Fruit fly (Drosophila melanogaster) whole organism, wandering third instar larva: ENCODE measurements around the gene RluA-2.

Experiments used
- Abd-B ChIP-seq: fragments of >200 bp; optimal IDR thresholded peaks from 2 replicates; lab custom pipeline; 2017; ENCODE audit warnings: missing biosample characterization, missing genetic modification characterization
- CG32264 ChIP-seq: fragments of 200-800 bp; sonication (Bioruptor generic); optimal IDR thresholded peaks from 2 replicates; lab custom pipeline; 2016; ENCODE audit warnings: missing biosample characterization, missing genetic modification characterization
- CG9705 ChIP-seq: fragments of 200-800 bp; sonication (Bioruptor generic); optimal IDR thresholded peaks from 2 replicates; lab custom pipeline; 2018; ENCODE audit warnings: missing biosample characterization, mild to moderate bottlenecking, missing genetic modification characterization
- CrebA ChIP-seq: fragments of 200-800 bp; sonication (Bioruptor generic); optimal IDR thresholded peaks from 2 replicates; lab custom pipeline; 2016; ENCODE audit warnings: missing biosample characterization, mild to moderate bottlenecking, missing genetic modification characterization, borderline replicate concordance
- Dfd ChIP-seq: fragments of >200 bp; optimal IDR thresholded peaks from 2 replicates; lab custom pipeline; 2017; ENCODE audit warnings: missing biosample characterization, missing genetic modification characterization
- Dif ChIP-seq: fragments of 200-275, 200-300 bp; sonication (Bioruptor generic); optimal IDR thresholded peaks from 2 replicates; lab custom pipeline; 2018; ENCODE audit warnings: missing biosample characterization, missing genetic modification characterization; ENCODE audit not compliant: partially characterized antibody
- GATAd ChIP-seq: sonication (Bioruptor generic); optimal IDR thresholded peaks from 2 replicates; lab custom pipeline; 2016; ENCODE audit warnings: missing biosample characterization, missing genetic modification characterization
- HLH106 ChIP-seq: fragments of 200-800 bp; optimal IDR thresholded peaks from 3 replicates; lab custom pipeline; 2019; ENCODE audit warnings: missing biosample characterization, mild to moderate bottlenecking, missing genetic modification characterization, moderate library complexity
- Hnf4 ChIP-seq: fragments of 200-800 bp; sonication (Bioruptor generic); optimal IDR thresholded peaks from 2 replicates; lab custom pipeline; 2016; ENCODE audit warnings: missing biosample characterization, mild to moderate bottlenecking, missing genetic modification characterization
- Hr78 ChIP-seq: fragments of >200 bp; optimal IDR thresholded peaks from 2 replicates; lab custom pipeline; 2017; ENCODE audit warnings: missing biosample characterization, missing genetic modification characterization
- Hr83 ChIP-seq: fragments of 200-300 bp; sonication (Bioruptor generic); optimal IDR thresholded peaks from 2 replicates; lab custom pipeline; 2016; ENCODE audit warnings: missing biosample characterization, mild to moderate bottlenecking, missing genetic modification characterization, moderate library complexity; ENCODE audit not compliant: poor library complexity, severe bottlenecking
- Jra ChIP-seq: sonication (Bioruptor generic); optimal IDR thresholded peaks from 2 replicates; lab custom pipeline; 2016; ENCODE audit warnings: missing biosample characterization, missing genetic modification characterization
- Mio ChIP-seq: sonication (Bioruptor generic); optimal IDR thresholded peaks from 2 replicates; lab custom pipeline; 2016; ENCODE audit warnings: missing biosample characterization, missing genetic modification characterization
- Myc ChIP-seq: fragments of >200 bp; optimal IDR thresholded peaks from 2 replicates; lab custom pipeline; 2017
- N ChIP-seq: fragments of >200 bp; optimal IDR thresholded peaks from 2 replicates; lab custom pipeline; 2018; ENCODE audit warnings: missing biosample characterization, missing external identifiers, missing genetic modification characterization
- OdsH ChIP-seq: fragments of 200-800 bp; sonication (Bioruptor generic); optimal IDR thresholded peaks from 2 replicates; lab custom pipeline; 2016; ENCODE audit warnings: missing biosample characterization, mild to moderate bottlenecking, missing genetic modification characterization
- Rel ChIP-seq, 2 experiments: fragments of 200-800 bp; sonication (Bioruptor generic) in 1 of 2; optimal IDR thresholded peaks; 2 replicates in 1 of 2; 3 replicates in 1 of 2; lab custom pipeline; 2016 to 2019; ENCODE audit warnings: mild to moderate bottlenecking in 2 of 2, missing biosample characterization in 2 of 2, missing genetic modification characterization in 2 of 2, moderate library complexity in 1 of 2
- Sp1 ChIP-seq: fragments of 200-800 bp; sonication (Bioruptor generic); optimal IDR thresholded peaks from 3 replicates; lab custom pipeline; 2019; ENCODE audit warnings: missing biosample characterization, mild to moderate bottlenecking, missing genetic modification characterization, moderate library complexity
- Vsx2 ChIP-seq: fragments of 200-300, 225-300 bp; sonication (Bioruptor generic); optimal IDR thresholded peaks from 2 replicates; lab custom pipeline; 2018; ENCODE audit warnings: missing biosample characterization, missing genetic modification characterization; ENCODE audit not compliant: partially characterized antibody
- br ChIP-seq: fragments of 200-800 bp; sonication (Bioruptor generic); optimal IDR thresholded peaks from 2 replicates; lab custom pipeline; 2016; ENCODE audit warnings: missing biosample characterization, missing genetic modification characterization
- brk ChIP-seq: fragments of 200-800 bp; sonication (Bioruptor generic); optimal IDR thresholded peaks from 2 replicates; lab custom pipeline; 2016; ENCODE audit warnings: missing biosample characterization, mild to moderate bottlenecking, missing genetic modification characterization
- dl ChIP-seq, 2 experiments: fragments of 175-275, 200-275 bp in 1 of 2; fragments of 200-275 bp in 1 of 2; sonication (Bioruptor generic); optimal IDR thresholded peaks; lab custom pipeline; 2018; ENCODE audit warnings: mild to moderate bottlenecking in 2 of 2, missing biosample characterization in 2 of 2, missing genetic modification characterization in 2 of 2, moderate library complexity in 2 of 2; ENCODE audit not compliant: partially characterized antibody in 2 of 2, insufficient read depth in 1 of 2
- dmrt93B ChIP-seq: fragments of 200-800 bp; sonication (Bioruptor generic); optimal IDR thresholded peaks from 2 replicates; lab custom pipeline; 2018; ENCODE audit warnings: missing biosample characterization, mild to moderate bottlenecking, missing genetic modification characterization
- dsf ChIP-seq: sonication (Bioruptor generic); optimal IDR thresholded peaks from 2 replicates; lab custom pipeline; 2016; ENCODE audit warnings: missing biosample characterization, missing genetic modification characterization, borderline replicate concordance
- ey ChIP-seq: fragments of 200-800 bp; sonication (Bioruptor generic); optimal IDR thresholded peaks from 2 replicates; lab custom pipeline; 2016; ENCODE audit warnings: missing biosample characterization, missing genetic modification characterization
- foxo ChIP-seq, 2 experiments: fragments of 200-800 bp; sonication (Bioruptor generic); optimal IDR thresholded peaks; 2 replicates in 1 of 2; 3 replicates in 1 of 2; lab custom pipeline; 2016 to 2017; ENCODE audit warnings: missing biosample characterization in 2 of 2, missing genetic modification characterization in 2 of 2
- fru ChIP-seq: fragments of 200-800 bp; sonication (Bioruptor generic); optimal IDR thresholded peaks from 3 replicates; lab custom pipeline; 2016; ENCODE audit warnings: missing biosample characterization, mild to moderate bottlenecking, missing genetic modification characterization
- h ChIP-seq: fragments of 200-800 bp; sonication (Bioruptor generic); optimal IDR thresholded peaks from 3 replicates; lab custom pipeline; 2016; ENCODE audit warnings: missing biosample characterization, mild to moderate bottlenecking, missing genetic modification characterization
- jim ChIP-seq: fragments of 175-275, 200-325 bp; sonication (Bioruptor generic); optimal IDR thresholded peaks from 2 replicates; lab custom pipeline; 2016; ENCODE audit warnings: missing biosample characterization, mild to moderate bottlenecking, missing genetic modification characterization
- lola ChIP-seq: fragments of >200 bp; optimal IDR thresholded peaks from 2 replicates; lab custom pipeline; 2017; ENCODE audit warnings: missing biosample characterization, missing genetic modification characterization
- pan ChIP-seq: fragments of >200 bp; optimal IDR thresholded peaks from 2 replicates; lab custom pipeline; 2017
- psq ChIP-seq: fragments of 200-800 bp; sonication (Bioruptor generic); optimal IDR thresholded peaks from 3 replicates; lab custom pipeline; 2017; ENCODE audit warnings: missing biosample characterization, mild to moderate bottlenecking, missing genetic modification characterization, moderate library complexity
- rgr ChIP-seq: fragments of 200-800 bp; sonication (Bioruptor generic); optimal IDR thresholded peaks from 3 replicates; lab custom pipeline; 2016; ENCODE audit warnings: missing biosample characterization, mild to moderate bottlenecking, missing genetic modification characterization
- sage ChIP-seq: fragments of 200-800 bp; sonication (Bioruptor generic); optimal IDR thresholded peaks from 2 replicates; lab custom pipeline; 2016; ENCODE audit warnings: missing biosample characterization, mild to moderate bottlenecking, missing genetic modification characterization
- sv ChIP-seq: fragments of 200-800 bp; sonication (Bioruptor generic); optimal IDR thresholded peaks from 3 replicates; lab custom pipeline; 2016; ENCODE audit warnings: missing biosample characterization, missing genetic modification characterization
- tai ChIP-seq: sonication (Bioruptor generic); optimal IDR thresholded peaks from 2 replicates; lab custom pipeline; 2016; ENCODE audit warnings: missing biosample characterization, missing genetic modification characterization
- usp ChIP-seq: fragments of >200 bp; optimal IDR thresholded peaks from 2 replicates; lab custom pipeline; 2017; ENCODE audit warnings: missing biosample characterization, missing genetic modification characterization
- woc ChIP-seq: sonication (Bioruptor generic); optimal IDR thresholded peaks from 2 replicates; lab custom pipeline; 2016; ENCODE audit warnings: missing biosample characterization, mild to moderate bottlenecking, missing genetic modification characterization

Gene RluA-2

dm6 chr2L:10476879-10477278 is at the start of gene RluA-2:
TSS of gene RluA-2 (plus strand) at chr2L:10477073.
- no peak for TF ChIP-seq foxo (GFP tag; optimal IDR thresholded peaks at IDR 0.05; lab: Kevin White, UChicago)
- TF ChIP-seq woc: no peak
- no peak for TF ChIP-seq sv (GFP tag; lab: Kevin White, UChicago)
- TF ChIP-seq jim (GFP tag; lab: Kevin White, UChicago): no peak
- TF ChIP-seq br (GFP tag; lab: Kevin White, UChicago): no peak
- no peak for TF ChIP-seq brk (GFP tag; lab: Kevin White, UChicago)
- no peak for TF ChIP-seq sage (GFP tag; lab: Kevin White, UChicago)
- TF ChIP-seq Vsx2 (GFP tag; lab: Kevin White, UChicago): no peak
- no peak for TF ChIP-seq dsf (GFP tag; lab: Kevin White, UChicago)
- no peak for TF ChIP-seq Rel (GFP tag; optimal IDR thresholded peaks at IDR 0.05; lab: Kevin White, UChicago)
- no peak for TF ChIP-seq Rel (tag; optimal IDR thresholded peaks at IDR 0.05; lab: Kevin White, UChicago)
- TF ChIP-seq HLH106 (tag; lab: Kevin White, UChicago): no peak
- TF ChIP-seq Myc: no peak
- no peak for TF ChIP-seq CG9705 (GFP tag; lab: Kevin White, UChicago)
- TF ChIP-seq dl (GFP tag; optimal IDR thresholded peaks at IDR 0.05; lab: Kevin White, UChicago; ENCODE audit: insufficient read depth in 1 of 2, partially characterized antibody in 2 of 2): no peak
- no peak for TF ChIP-seq usp (GFP tag; lab: Kevin White, UChicago)
- no peak for TF ChIP-seq ey (GFP tag; lab: Kevin White, UChicago)

- no peak for TF ChIP-seq sv (GFP tag; lab: Kevin White, UChicago)
- peak in 1 of 2 experiments; percentile 56 for TF ChIP-seq foxo (GFP tag; optimal IDR thresholded peaks at IDR 0.05; lab: Kevin White, UChicago)
- TF ChIP-seq Hnf4: peak; percentile 43
- peak; percentile 51 for TF ChIP-seq HLH106 (tag; lab: Kevin White, UChicago)
- TF ChIP-seq psq (GFP tag; lab: Kevin White, UChicago): peak; percentile 72
- TF ChIP-seq N (GFP tag; lab: Kevin White, UChicago): no peak
- peak; percentile 28 for TF ChIP-seq ey (GFP tag; lab: Kevin White, UChicago)
- peak; percentile 43 for TF ChIP-seq Sp1 (GFP tag; lab: Kevin White, UChicago)
- TF ChIP-seq Rel (GFP tag; optimal IDR thresholded peaks at IDR 0.05; lab: Kevin White, UChicago): no peak
- TF ChIP-seq Rel (tag; optimal IDR thresholded peaks at IDR 0.05; lab: Kevin White, UChicago): peak; percentile 82
- peak; percentile 40 for TF ChIP-seq rgr (GFP tag; lab: Kevin White, UChicago)
- TF ChIP-seq Hr83 (GFP tag; lab: Kevin White, UChicago): no peak
- peak; percentile 44 for TF ChIP-seq OdsH (GFP tag; lab: Kevin White, UChicago)
- no peak for TF ChIP-seq CG32264 (GFP tag; lab: Kevin White, UChicago)
- TF ChIP-seq woc: peak; percentile 41
- no peak for TF ChIP-seq Mio
Measured at dm6 chr2L:10428528-10428927, 48.3 kb upstream of the RluA-2 start, which contains the start of gene CG5188. TSS of gene CG5188 (plus strand) at chr2L:10428829.

dm6 chr2L:10430802-10431476 is 45.9 kb upstream of the RluA-2 start, which contains the start of the genes Bug22 and TfIIB:
TSS of gene Bug22 (minus strand) at chr2L:10430918.
TSS of gene TfIIB (plus strand) at chr2L:10431338.
- TF ChIP-seq GATAd: no peak
- no peak for TF ChIP-seq br (GFP tag; lab: Kevin White, UChicago)
- no peak for TF ChIP-seq Hr78 (GFP tag; lab: Kevin White, UChicago)
- peak; percentile 60 for TF ChIP-seq CG9705 (GFP tag; lab: Kevin White, UChicago)
- peak; percentile 65 for TF ChIP-seq HLH106 (tag; lab: Kevin White, UChicago)
- TF ChIP-seq Vsx2 (GFP tag; lab: Kevin White, UChicago): no peak
- TF ChIP-seq Mio: no peak
- TF ChIP-seq fru (GFP tag; lab: Kevin White, UChicago): no peak
- no peak for TF ChIP-seq Abd-B (GFP tag; lab: Kevin White, UChicago)
- TF ChIP-seq sage (GFP tag; lab: Kevin White, UChicago): no peak
- peak; percentile 66 for TF ChIP-seq Jra (GFP tag; lab: Kevin White, UChicago)
- peak; percentile 79 for TF ChIP-seq Hnf4
- no peak for TF ChIP-seq Dif
- TF ChIP-seq OdsH (GFP tag; lab: Kevin White, UChicago): peak; percentile 69
- no peak for TF ChIP-seq pan (lab: Kevin White, UChicago)
- no peak for TF ChIP-seq N (GFP tag; lab: Kevin White, UChicago)
- peak; percentile 13 for TF ChIP-seq jim (GFP tag; lab: Kevin White, UChicago)
- peak; percentile 50 for TF ChIP-seq dsf (GFP tag; lab: Kevin White, UChicago)
- TF ChIP-seq dl (GFP tag; optimal IDR thresholded peaks at IDR 0.05; lab: Kevin White, UChicago; ENCODE audit: insufficient read depth in 1 of 2, partially characterized antibody in 2 of 2): no peak
- no peak for TF ChIP-seq brk (GFP tag; lab: Kevin White, UChicago)
- TF ChIP-seq lola: no peak
- TF ChIP-seq usp (GFP tag; lab: Kevin White, UChicago): no peak
- peak; percentile 62 for TF ChIP-seq psq (GFP tag; lab: Kevin White, UChicago)
- no peak for TF ChIP-seq dmrt93B
- peak; percentile 72 for TF ChIP-seq rgr (GFP tag; lab: Kevin White, UChicago)
- no peak for TF ChIP-seq foxo (GFP tag; optimal IDR thresholded peaks at IDR 0.05; lab: Kevin White, UChicago)
- no peak for TF ChIP-seq Dfd (GFP tag; lab: Kevin White, UChicago)
- no peak for TF ChIP-seq Sp1 (GFP tag; lab: Kevin White, UChicago)
- peak; percentile 86 for TF ChIP-seq woc
- no peak for TF ChIP-seq Rel (GFP tag; optimal IDR thresholded peaks at IDR 0.05; lab: Kevin White, UChicago)
- no peak for TF ChIP-seq Rel (tag; optimal IDR thresholded peaks at IDR 0.05; lab: Kevin White, UChicago)
- TF ChIP-seq tai (GFP tag; lab: Kevin White, UChicago): no peak
- no peak for TF ChIP-seq Myc
- no peak for TF ChIP-seq CrebA (GFP tag; lab: Kevin White, UChicago)
- TF ChIP-seq Hr83 (GFP tag; lab: Kevin White, UChicago): peak; percentile 94
- TF ChIP-seq h (GFP tag; lab: Kevin White, UChicago): no peak
- peak; percentile 63 for TF ChIP-seq sv (GFP tag; lab: Kevin White, UChicago)
- TF ChIP-seq CG32264 (GFP tag; lab: Kevin White, UChicago): no peak
- peak; percentile 70 for TF ChIP-seq ey (GFP tag; lab: Kevin White, UChicago)
